Fruit fly (Drosophila melanogaster) whole organism, embryonic: ENCODE data around the gene dia.

ENCODE experiments used
- Atf-2 ChIP-seq: fragments of 200-800 bp; sonication (Bioruptor generic); optimal IDR thresholded peaks from 2 replicates; lab custom pipeline; 2016; ENCODE audit warnings: missing biosample characterization, missing genetic modification characterization
- B-H1 ChIP-seq: fragments of 200-800 bp; sonication (Bioruptor generic); IDR thresholded peaks from 3 replicates; pipeline ENCODE4 v1.3.6; 2022; ENCODE audit warnings: missing biosample characterization, missing genetic modification characterization
- CG10979 ChIP-seq: fragments of 200-800 bp; sonication (Bioruptor generic); optimal IDR thresholded peaks from 2 replicates; lab custom pipeline; 2018; ENCODE audit warnings: missing biosample characterization, mild to moderate bottlenecking, missing genetic modification characterization, moderate library complexity
- CG11085 ChIP-seq: fragments of 200-800 bp; sonication (Bioruptor generic); IDR thresholded peaks from 2 replicates; pipeline ENCODE4 v1.3.6; 2022; ENCODE audit warnings: missing biosample characterization, missing genetic modification characterization
- CG11723 ChIP-seq: fragments of 200-800 bp; sonication (Bioruptor generic); optimal IDR thresholded peaks from 2 replicates; lab custom pipeline; 2017; ENCODE audit warnings: missing biosample characterization, mild to moderate bottlenecking, missing genetic modification characterization
- CG12071 ChIP-seq: fragments of 200-800 bp; sonication (Bioruptor generic); optimal IDR thresholded peaks from 3 replicates; lab custom pipeline; 2018; ENCODE audit warnings: missing biosample characterization, mild to moderate bottlenecking, missing genetic modification characterization
- CG1233 ChIP-seq: fragments of 200-800 bp; sonication (Bioruptor generic); optimal IDR thresholded peaks from 4 replicates; lab custom pipeline; 2018; ENCODE audit warnings: missing biosample characterization, mild to moderate bottlenecking, missing genetic modification characterization
- CG15479 ChIP-seq: fragments of 200-800 bp; sonication (Bioruptor generic); optimal IDR thresholded peaks from 3 replicates; lab custom pipeline; 2019; ENCODE audit warnings: missing biosample characterization, mild to moderate bottlenecking, missing genetic modification characterization, moderate library complexity
- CG1647 ChIP-seq: fragments of 200-800 bp; sonication (Bioruptor generic); optimal IDR thresholded peaks from 3 replicates; lab custom pipeline; 2016; ENCODE audit warnings: missing biosample characterization, missing genetic modification characterization
- CG16813 ChIP-seq: fragments of 200-800 bp; sonication (Bioruptor generic); IDR thresholded peaks from 3 replicates; pipeline ENCODE4 v1.3.6; 2022; ENCODE audit warnings: missing biosample characterization, missing genetic modification characterization; ENCODE audit not compliant: partially characterized antibody
- CG18011 ChIP-seq: fragments of 200-800 bp; sonication (Bioruptor generic); optimal IDR thresholded peaks from 2 replicates; lab custom pipeline; 2017; ENCODE audit warnings: missing biosample characterization, missing genetic modification characterization, mild to moderate bottlenecking, moderate library complexity, missing genotype
- CG18262 ChIP-seq: fragments of 200-800 bp; optimal IDR thresholded peaks from 3 replicates; lab custom pipeline; 2019; ENCODE audit warnings: missing biosample characterization, mild to moderate bottlenecking, missing genetic modification characterization, moderate library complexity
- CG1832 ChIP-seq: fragments of 200-800 bp; sonication (Bioruptor generic); optimal IDR thresholded peaks from 2 replicates; lab custom pipeline; 2017; ENCODE audit warnings: missing biosample characterization, mild to moderate bottlenecking, missing genetic modification characterization, inconsistent platforms
- CG18476 ChIP-seq: fragments of 200-800 bp; sonication (Bioruptor generic); optimal IDR thresholded peaks from 2 replicates; lab custom pipeline; 2016; ENCODE audit warnings: missing biosample characterization, mild to moderate bottlenecking, missing genetic modification characterization
- CG18764 ChIP-seq: fragments of 200-800 bp; sonication (Bioruptor generic); optimal IDR thresholded peaks from 3 replicates; lab custom pipeline; 2016; ENCODE audit warnings: missing biosample characterization, missing genetic modification characterization
- CG2202 ChIP-seq: fragments of 200-800 bp; sonication (Bioruptor generic); optimal IDR thresholded peaks from 2 replicates; lab custom pipeline; 2018; ENCODE audit warnings: missing biosample characterization, mild to moderate bottlenecking, missing genetic modification characterization
- CG2875 ChIP-seq: fragments of 200-800 bp; sonication (Bioruptor generic); optimal IDR thresholded peaks from 2 replicates; lab custom pipeline; 2017; ENCODE audit warnings: missing biosample characterization, mild to moderate bottlenecking, missing genetic modification characterization, missing genetic modification reagents
- CG2889 ChIP-seq: fragments of 200-800 bp; sonication (Bioruptor generic); IDR thresholded peaks from 3 replicates; pipeline ENCODE4 v1.3.6; 2022; ENCODE audit warnings: missing biosample characterization, missing genetic modification characterization
- CG30403 ChIP-seq: fragments of 200-800 bp; sonication (Bioruptor generic); optimal IDR thresholded peaks from 3 replicates; lab custom pipeline; 2016; ENCODE audit warnings: missing biosample characterization, missing genetic modification characterization
- CG31224 ChIP-seq: fragments of 200-800 bp; sonication (Bioruptor generic); IDR thresholded peaks from 2 replicates; pipeline ENCODE4 v1.3.6; 2022; ENCODE audit warnings: missing biosample characterization, missing genetic modification characterization
- CG3407 ChIP-seq: fragments of 200-800 bp; sonication (Bioruptor generic); optimal IDR thresholded peaks from 2 replicates; lab custom pipeline; 2018; ENCODE audit warnings: missing biosample characterization, mild to moderate bottlenecking, missing genetic modification characterization
- CG4282 ChIP-seq: fragments of 200-800 bp; sonication (Bioruptor generic); optimal IDR thresholded peaks from 2 replicates; lab custom pipeline; 2016; ENCODE audit warnings: missing biosample characterization, missing genetic modification characterization
- CG4707 ChIP-seq: fragments of 200-800 bp; sonication (Bioruptor generic); optimal IDR thresholded peaks from 2 replicates; lab custom pipeline; 2018; ENCODE audit warnings: missing biosample characterization, mild to moderate bottlenecking, missing genetic modification characterization, moderate library complexity
- CG5953 ChIP-seq: fragments of 200-800 bp; sonication (Bioruptor generic); IDR thresholded peaks from 2 replicates; pipeline ENCODE4 v1.3.6; 2022; ENCODE audit warnings: missing biosample characterization, missing genetic modification characterization
- CG6254 ChIP-seq: fragments of 200-800 bp; sonication (Bioruptor generic); optimal IDR thresholded peaks from 3 replicates; lab custom pipeline; 2017; ENCODE audit warnings: mild to moderate bottlenecking, missing biosample characterization, missing genetic modification reagents, missing genetic modification characterization
- CG9215 ChIP-seq: fragments of 200-800 bp; sonication (Bioruptor generic); IDR thresholded peaks from 2 replicates; pipeline ENCODE4 v1.3.6; 2022; ENCODE audit warnings: missing biosample characterization, missing genetic modification characterization
- CrebB ChIP-seq: fragments of 200-800 bp; sonication (Bioruptor generic); optimal IDR thresholded peaks from 3 replicates; lab custom pipeline; 2018; ENCODE audit warnings: missing biosample characterization, mild to moderate bottlenecking, missing genetic modification characterization
- Doc2 ChIP-seq: fragments of 200-800 bp; sonication (Bioruptor generic); IDR thresholded peaks from 2 replicates; pipeline ENCODE4 v1.3.6; 2022; ENCODE audit warnings: missing biosample characterization, missing genetic modification characterization
- Gsc ChIP-seq: fragments of 200-800 bp; sonication (Bioruptor generic); IDR thresholded peaks from 2 replicates; pipeline ENCODE4 v1.3.6; 2022; ENCODE audit warnings: missing biosample characterization, missing genetic modification characterization
- Hr39 ChIP-seq: fragments of >200 bp; optimal IDR thresholded peaks from 2 replicates; lab custom pipeline; 2017
- Max ChIP-seq: fragments of 200-800 bp; sonication (Bioruptor generic); optimal IDR thresholded peaks from 2 replicates; lab custom pipeline; 2016; ENCODE audit warnings: missing biosample characterization, mild to moderate bottlenecking, missing genetic modification characterization
- NC2α ChIP-seq: fragments of 200-800 bp; sonication (Bioruptor generic); optimal IDR thresholded peaks from 2 replicates; lab custom pipeline; 2016; ENCODE audit warnings: missing biosample characterization, missing genetic modification characterization
- Sox100B ChIP-seq: fragments of 200-800 bp; sonication (Bioruptor generic); optimal IDR thresholded peaks from 3 replicates; lab custom pipeline; 2018; ENCODE audit warnings: missing biosample characterization, mild to moderate bottlenecking, missing genetic modification characterization
- Sry-β ChIP-seq: fragments of 200-800 bp; sonication (Bioruptor generic); optimal IDR thresholded peaks from 2 replicates; lab custom pipeline; 2018; ENCODE audit warnings: missing biosample characterization, mild to moderate bottlenecking, missing genetic modification characterization, moderate library complexity
- Taf1 ChIP-seq: fragments of 200-800 bp; sonication (Bioruptor generic); IDR thresholded peaks from 2 replicates; pipeline ENCODE4 v1.3.6; 2022; ENCODE audit warnings: missing biosample characterization, missing genetic modification characterization
- ap ChIP-seq: fragments of 200-800 bp; sonication (Bioruptor generic); IDR thresholded peaks from 2 replicates; pipeline ENCODE4 v1.3.6; 2022; ENCODE audit warnings: missing biosample characterization, missing genetic modification characterization
- crp ChIP-seq, 2 experiments: fragments of 200-800 bp; sonication (Bioruptor generic); optimal IDR thresholded peaks; 2 replicates in 1 of 2; 3 replicates in 1 of 2; lab custom pipeline; 2017; ENCODE audit warnings: missing biosample characterization in 2 of 2, missing genetic modification characterization in 2 of 2, mild to moderate bottlenecking in 1 of 2, moderate library complexity in 1 of 2
- danr ChIP-seq: fragments of 200-800 bp; sonication (Bioruptor generic); IDR thresholded peaks from 2 replicates; pipeline ENCODE4 v1.3.6; 2022; ENCODE audit warnings: missing biosample characterization, missing genetic modification characterization
- hth ChIP-seq: fragments of >200 bp; optimal IDR thresholded peaks from 2 replicates; lab custom pipeline; 2017; ENCODE audit warnings: inconsistent platforms
- jigr1 ChIP-seq: fragments of 200-800 bp; sonication (Bioruptor generic); IDR thresholded peaks from 3 replicates; pipeline ENCODE4 v1.3.6; 2022; ENCODE audit warnings: missing biosample characterization, missing genetic modification characterization
- knrl ChIP-seq: fragments of 200-800 bp; sonication (Bioruptor generic); IDR thresholded peaks from 3 replicates; pipeline ENCODE4 v1.3.6; 2022; ENCODE audit warnings: missing biosample characterization, missing genetic modification characterization; ENCODE audit not compliant: partially characterized antibody
- lmd ChIP-seq: fragments of 200-800 bp; sonication (Bioruptor generic); IDR thresholded peaks from 2 replicates; pipeline ENCODE4 v1.3.6; 2022; ENCODE audit warnings: missing biosample characterization, missing genetic modification characterization
- nmo ChIP-seq: fragments of 200-800 bp; sonication (Bioruptor generic); optimal IDR thresholded peaks from 2 replicates; lab custom pipeline; 2018; ENCODE audit warnings: missing biosample characterization, mild to moderate bottlenecking, missing genetic modification characterization, moderate library complexity
- sug ChIP-seq: fragments of 200-800 bp; optimal IDR thresholded peaks from 2 replicates; lab custom pipeline; 2019; ENCODE audit warnings: missing biosample characterization, mild to moderate bottlenecking, missing genetic modification characterization, moderate library complexity
- tap ChIP-seq: fragments of 200-800 bp; optimal IDR thresholded peaks from 3 replicates; lab custom pipeline; 2019; ENCODE audit warnings: missing biosample characterization, mild to moderate bottlenecking, missing genetic modification characterization, moderate library complexity
- tx ChIP-seq: fragments of 200-800 bp; sonication (Bioruptor generic); optimal IDR thresholded peaks from 2 replicates; lab custom pipeline; 2016; ENCODE audit warnings: missing biosample characterization, missing genetic modification characterization
- wor ChIP-seq: fragments of 200-800 bp; sonication (Bioruptor generic); IDR thresholded peaks from 2 replicates; pipeline ENCODE4 v1.3.6; 2022; ENCODE audit warnings: missing biosample characterization, missing genetic modification characterization
- zfh1 ChIP-seq: fragments of 200-800 bp; sonication (Bioruptor generic); IDR thresholded peaks from 3 replicates; pipeline ENCODE4 v1.3.6; 2022; ENCODE audit warnings: missing biosample characterization, missing genetic modification characterization

dia gene

dm6 chr2L:20759809-20760485 lies 2.0 kb downstream of the dia start (continued):
- TF ChIP-seq CG3407 (peak; percentile 7), nmo (GFP tag; lab: Kevin White, UChicago) (peak; percentile 72), tx (GFP tag; lab: Kevin White, UChicago) (no peak), crp (GFP tag; optimal IDR thresholded peaks at IDR 0.05; lab: Kevin White, UChicago) (peak in 1 of 2 experiments; percentile 34), CG11723 (GFP tag; lab: Kevin White, UChicago) (peak; percentile 12), wor (GFP tag; lab: Robert Waterston, UW) (0 out of 2 replicates have a peak, but pooled peaks have one; percentile 25), CG18476 (peak; percentile 10), CG18262 (tag; lab: Kevin White, UChicago) (peak; percentile 64), CG30403 (GFP tag; lab: Kevin White, UChicago) (peak; percentile 53), CG1647 (no peak), CG4707 (GFP tag; lab: Kevin White, UChicago) (no peak), jigr1 (GFP tag; lab: Robert Waterston, UW) (0 out of 3 replicates have a peak, but pooled peaks have one; percentile 25), CG1832 (GFP tag; lab: Kevin White, UChicago) (no peak)

dm6 chr2L:20760956-20761355 lies 3.0 kb downstream of the dia start:
- TF ChIP-seq CG16813 (GFP tag; lab: Robert Waterston, UW) (no peak), CG15479 (GFP tag; lab: Kevin White, UChicago) (peak; percentile 74), CG2889 (GFP tag; lab: Robert Waterston, UW) (no peak), CG6254 (no peak), CG12071 (GFP tag; lab: Kevin White, UChicago) (no peak), B-H1 (GFP tag; lab: Robert Waterston, UW) (no peak)

dm6 chr2L:20761951-20762538 lies 4.1 kb downstream of the dia start:
- TF ChIP-seq CG9215 (GFP tag; lab: Robert Waterston, UW), result no peak
- TF ChIP-seq ap (GFP tag; lab: Robert Waterston, UW), result no peak
- TF ChIP-seq NC2α, result no peak
- peak; percentile 57 for TF ChIP-seq CG10979 (tag; lab: Kevin White, UChicago)
- TF ChIP-seq sug (tag; lab: Kevin White, UChicago), result no peak
- no peak for TF ChIP-seq CG2202
- no peak for TF ChIP-seq CG4282 (GFP tag; lab: Kevin White, UChicago)
- peak; percentile 49 for TF ChIP-seq tap (tag; lab: Kevin White, UChicago)
- no peak for TF ChIP-seq lmd
- TF ChIP-seq Max, result peak; percentile 36
- no peak for TF ChIP-seq Sry-β
- no peak for TF ChIP-seq CG11085 (GFP tag; lab: Robert Waterston, UW)
- no peak for TF ChIP-seq Gsc (GFP tag; lab: Robert Waterston, UW)
- TF ChIP-seq danr (GFP tag; lab: Robert Waterston, UW), result no peak
- TF ChIP-seq hth (lab: Kevin White, UChicago), result no peak
- peak; percentile 40 for TF ChIP-seq Sox100B (GFP tag; lab: Kevin White, UChicago)
- TF ChIP-seq CG1233 (GFP tag; lab: Kevin White, UChicago), result peak; percentile 5
- TF ChIP-seq zfh1, result peak; percentile 35; the same call in 1 of the 3 replicates
- no peak for TF ChIP-seq CG31224
- TF ChIP-seq knrl (GFP tag; lab: Robert Waterston, UW), result no peak
- TF ChIP-seq CG2875 (GFP tag; lab: Kevin White, UChicago), result no peak
- no peak for TF ChIP-seq CrebB (tag; lab: Kevin White, UChicago)
- TF ChIP-seq CG18011, result no peak
- no peak for TF ChIP-seq CG5953 (GFP tag; lab: Robert Waterston, UW)
- no peak for TF ChIP-seq Doc2 (GFP tag; lab: Robert Waterston, UW)
- TF ChIP-seq Taf1 (GFP tag; lab: Robert Waterston, UW), result no peak
- no peak for TF ChIP-seq Hr39 (lab: Kevin White, UChicago)
- no peak for TF ChIP-seq Atf-2
- no peak for TF ChIP-seq CG18764 (GFP tag; lab: Kevin White, UChicago)
